Worm (Caenorhabditis elegans) whole organism, L1 larva: ENCODE measurements around the gene Y17D7C.6.

Source experiments
- C04F5.9 ChIP-seq: sonication (generic microtip); optimal IDR thresholded peaks from 2 replicates; lab custom pipeline; 2016; ENCODE audit warnings: missing genetic modification characterization, missing compliant biosample characterization
- alr-1 ChIP-seq: fragments of 200-800 bp; sonication (Bioruptor generic); optimal IDR thresholded peaks from 2 replicates; lab custom pipeline; 2018; ENCODE audit warnings: borderline replicate concordance, mild to moderate bottlenecking, missing genetic modification characterization, missing compliant biosample characterization
- ceh-82 ChIP-seq, 3 experiments: fragments of 150-350 bp in 1 of 3; sonication (generic microtip) in 2 of 3; optimal IDR thresholded peaks; 2 replicates each; lab custom pipeline; 2014 to 2017; ENCODE audit warnings: missing biosample characterization in 3 of 3, missing genetic modification characterization in 3 of 3
- dpl-1 ChIP-seq, 3 experiments: fragments of 150-350 bp in 2 of 3; sonication (generic microtip) in 1 of 3; optimal IDR thresholded peaks; 2 replicates each; lab custom pipeline; 2014 to 2017; ENCODE audit warnings: missing biosample characterization in 3 of 3, missing genetic modification characterization in 3 of 3, missing genetic modification reagents in 3 of 3
- fkh-4 ChIP-seq: sonication (generic microtip); optimal IDR thresholded peaks from 2 replicates; lab custom pipeline; 2016; ENCODE audit warnings: missing compliant biosample characterization, missing genetic modification characterization, borderline replicate concordance
- lin-13 ChIP-seq: fragments of 150-350 bp; optimal IDR thresholded peaks from 2 replicates; lab custom pipeline; 2014; ENCODE audit warnings: missing biosample characterization, missing genetic modification reagents, missing genetic modification characterization
- mep-1 ChIP-seq: fragments of 150-350 bp; optimal IDR thresholded peaks from 2 replicates; lab custom pipeline; 2014; ENCODE audit warnings: missing biosample characterization, missing genetic modification characterization
- pag-3 ChIP-seq: sonication (generic microtip); optimal IDR thresholded peaks from 2 replicates; lab custom pipeline; 2017; ENCODE audit warnings: missing genetic modification characterization, mild to moderate bottlenecking, missing compliant biosample characterization, antibody characterized with exemption, borderline replicate concordance; ENCODE audit not compliant: insufficient read depth
- unc-30 ChIP-seq: sonication (generic microtip); optimal IDR thresholded peaks from 2 replicates; lab custom pipeline; 2017; ENCODE audit warnings: missing biosample characterization, missing genetic modification characterization

ce11 chrV:18719412-18719811 is 9.8 kb downstream of the Y17D7C.6 start:
- no peak for TF ChIP-seq mep-1 (tag; lab: Kevin White, UChicago)
- no peak for TF ChIP-seq unc-30 (tag; lab: Kevin White, UChicago)
- TF ChIP-seq C04F5.9: no peak
- no peak for TF ChIP-seq ceh-82 (tag; optimal IDR thresholded peaks at IDR 0.05; lab: Kevin White, UChicago)
- TF ChIP-seq alr-1 (tag; lab: Kevin White, UChicago): no peak
- TF ChIP-seq dpl-1 (GFP tag; optimal IDR thresholded peaks at IDR 0.05; lab: Kevin White, UChicago): no peak
- no peak for TF ChIP-seq pag-3
- no peak for TF ChIP-seq fkh-4 (tag; lab: Kevin White, UChicago)
- TF ChIP-seq lin-13 (GFP tag; lab: Kevin White, UChicago): no peak
